Worm (Caenorhabditis elegans) whole organism, L4 larva: ENCODE results near the gene algn-7.

Experiments
- ZK546.5 ChIP-seq, 2 experiments: sonication (generic microtip); optimal IDR thresholded peaks; 2 replicates each; lab custom pipeline; 2017; ENCODE audit warnings: missing biosample characterization in 2 of 2, missing genetic modification characterization in 2 of 2
- ama-1 ChIP-seq: fragments of 150-350 bp; optimal IDR thresholded peaks from 2 replicates; lab custom pipeline; 2014; ENCODE audit warnings: inconsistent platforms, mixed read lengths
- ceh-20 ChIP-seq: fragments of 200-800 bp; sonication (Bioruptor generic); IDR thresholded peaks from 2 replicates; pipeline ENCODE4 v1.3.6; 2022; ENCODE audit warnings: missing genetic modification reagents, missing genetic modification characterization, missing compliant biosample characterization
- ctbp-1 ChIP-seq: fragments of 200-800 bp; sonication (Bioruptor generic); IDR thresholded peaks from 2 replicates; pipeline ENCODE4 v1.3.6; 2022; ENCODE audit warnings: missing genetic modification reagents, missing genetic modification characterization, missing compliant biosample characterization
- daf-12 ChIP-seq: fragments of 150-350 bp; optimal IDR thresholded peaks from 2 replicates; lab custom pipeline; 2014; ENCODE audit warnings: missing biosample characterization, missing genetic modification reagents, missing genetic modification characterization
- fkh-10 ChIP-seq: fragments of 150-350 bp; optimal IDR thresholded peaks from 2 replicates; lab custom pipeline; 2014; ENCODE audit warnings: missing biosample characterization, missing genetic modification reagents, missing genetic modification characterization
- madf-9 ChIP-seq: fragments of 200-800 bp; sonication (Bioruptor generic); conservative IDR thresholded peaks from 2 replicates; pipeline ENCODE4 v1.3.6; 2022; ENCODE audit warnings: missing genetic modification reagents, missing genetic modification characterization, missing compliant biosample characterization
- mdl-1 ChIP-seq, 2 experiments: fragments of 150-350 bp in 1 of 2; sonication (generic microtip) in 1 of 2; optimal IDR thresholded peaks; 2 replicates each; lab custom pipeline; 2014 to 2017; ENCODE audit warnings: missing biosample characterization in 2 of 2, missing genetic modification characterization in 2 of 2
- mep-1 ChIP-seq: fragments of 150-350 bp; sonication (generic microtip); optimal IDR thresholded peaks from 3 replicates; lab custom pipeline; 2014; ENCODE audit warnings: missing biosample characterization, missing genetic modification characterization
- nhr-237 ChIP-seq: sonication (generic microtip); optimal IDR thresholded peaks from 2 replicates; lab custom pipeline; 2017; ENCODE audit warnings: missing biosample characterization, missing genetic modification characterization
- nhr-25 ChIP-seq: sonication (generic microtip); optimal IDR thresholded peaks from 2 replicates; lab custom pipeline; 2017; ENCODE audit warnings: missing genetic modification characterization, mild to moderate bottlenecking, missing compliant biosample characterization, antibody characterized with exemption, moderate library complexity, borderline replicate concordance; ENCODE audit not compliant: insufficient read depth
- nhr-41 ChIP-seq: fragments of 200-800 bp; sonication (Bioruptor generic); IDR thresholded peaks from 2 replicates; pipeline ENCODE4 v1.3.6; 2022; ENCODE audit warnings: missing genetic modification reagents, missing genetic modification characterization, missing compliant biosample characterization
- pha-4 ChIP-seq, 2 experiments: fragments of 150-350 bp in 1 of 2; fragments of 200-800 bp in 1 of 2; sonication (Bioruptor generic) in 1 of 2; IDR thresholded peaks in 1 of 2; optimal IDR thresholded peaks in 1 of 2; 2 replicates each; pipeline versions ENCODE4 v1.3.6 to Lab custom; 2014 to 2022; ENCODE audit warnings: missing genetic modification characterization in 2 of 2, missing genetic modification reagents in 2 of 2, missing biosample characterization in 1 of 2, missing compliant biosample characterization in 1 of 2
- set-16 ChIP-seq: fragments of 200-800 bp; sonication (Bioruptor generic); IDR thresholded peaks from 2 replicates; pipeline ENCODE4 v1.3.6; 2022; ENCODE audit warnings: missing genetic modification reagents, missing genetic modification characterization, missing compliant biosample characterization

ce11 chrV:19882916-19883315 lies 51.2 kb downstream of the algn-7 start, which contains the start of gene Y116F11B.13:
- no peak for TF ChIP-seq nhr-25 (tag; lab: Kevin White, UChicago)
- TF ChIP-seq mep-1 (tag; lab: Kevin White, UChicago) = no peak
- no peak for TF ChIP-seq daf-12
- TF ChIP-seq mdl-1 (tag; optimal IDR thresholded peaks at IDR 0.05; lab: Kevin White, UChicago) = no peak
- no peak for TF ChIP-seq pha-4 (GFP tag; IDR thresholded peaks at IDR 0.05; lab: Robert Waterston, UW)
- TF ChIP-seq pha-4 (tag; optimal IDR thresholded peaks at IDR 0.05; lab: Kevin White, UChicago) = no peak
- TF ChIP-seq ctbp-1 (GFP tag; lab: Robert Waterston, UW) = no peak
- TF ChIP-seq nhr-237 (tag; lab: Kevin White, UChicago) = no peak
- TF ChIP-seq set-16 (GFP tag; lab: Robert Waterston, UW) = no peak
- no peak for TF ChIP-seq nhr-41 (GFP tag; lab: Robert Waterston, UW)
- TF ChIP-seq ceh-20 (GFP tag; lab: Robert Waterston, UW) = no peak
- TF ChIP-seq ZK546.5 (tag; optimal IDR thresholded peaks at IDR 0.05; lab: Kevin White, UChicago) = no peak
- no peak for TF ChIP-seq madf-9
- TF ChIP-seq fkh-10 = no peak
- no peak for TF ChIP-seq ama-1 (lab: Kevin White, UChicago)
